Worm (Caenorhabditis elegans): ENCODE results near the gene hil-7.

The hil-7 gene

ce11 chrIV:6603549-6603948 is 42.6 kb upstream of the hil-7 start:
- TF ChIP-seq skn-1 (tag; optimal IDR thresholded peaks at IDR 0.05) (no peak), lin-15B (tag; optimal IDR thresholded peaks at IDR 0.05) (no peak), fkh-2 (tag; optimal IDR thresholded peaks at IDR 0.05) (no peak), ZK546.5 (tag; optimal IDR thresholded peaks at IDR 0.05) (no peak), lin-39 (tag; optimal IDR thresholded peaks at IDR 0.05) (no peak)

DNA sequence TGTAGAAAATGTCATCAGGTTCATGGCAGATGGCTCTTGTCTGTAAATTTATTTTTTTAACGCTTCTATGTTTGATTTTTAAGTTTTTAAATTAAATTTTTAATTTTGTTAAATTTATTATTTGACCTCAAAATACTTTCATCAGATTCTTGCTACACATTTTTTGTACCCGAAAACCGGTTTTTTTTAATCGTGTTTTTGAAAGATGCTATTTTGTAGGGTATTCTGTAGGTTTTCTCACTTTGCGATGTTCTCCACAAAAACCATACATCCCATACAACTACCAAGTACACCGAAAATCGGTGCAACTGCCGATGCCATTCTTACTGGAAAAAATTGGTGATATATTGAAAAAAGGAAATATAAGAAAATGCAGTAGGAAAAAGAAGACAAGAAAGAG is 40.2 kb upstream of the hil-7 start, which contains the start of gene nstp-2:
Gene nstp-2, minus strand, starts transcription at position 326 of the 400 bp plus-strand sequence.
- TF ChIP-seq eor-1 (tag; optimal IDR thresholded peaks at IDR 0.05) (no peak), daf-12 (tag; optimal IDR thresholded peaks at IDR 0.05) (no peak), ZK546.5 (tag; optimal IDR thresholded peaks at IDR 0.05) (no peak), fos-1 (tag; optimal IDR thresholded peaks at IDR 0.05) (no peak), fkh-10 (GFP tag; optimal IDR thresholded peaks at IDR 0.05) (no peak), nfya-1 (tag; optimal IDR thresholded peaks at IDR 0.05; ENCODE audit: insufficient read depth) (no peak), lin-39 (tag; optimal IDR thresholded peaks at IDR 0.05) (no peak)

ce11 chrIV:6606587-6606986 is 39.5 kb upstream of the hil-7 start:
- TF ChIP-seq pqm-1 (tag; optimal IDR thresholded peaks at IDR 0.05) (no peak), pha-4 (tag; optimal IDR thresholded peaks at IDR 0.05) (peak; percentile 38), unc-62 (GFP tag; optimal IDR thresholded peaks at IDR 0.05) (no peak), nhr-25 (tag; optimal IDR thresholded peaks at IDR 0.05) (peak; percentile 3), egl-5 (tag; optimal IDR thresholded peaks at IDR 0.05) (no peak), nhr-237 (tag; optimal IDR thresholded peaks at IDR 0.05) (no peak), nhr-76 (tag; optimal IDR thresholded peaks at IDR 0.05) (no peak), mml-1 (tag; optimal IDR thresholded peaks at IDR 0.05) (no peak), ama-1 (optimal IDR thresholded peaks at IDR 0.05) (peak; percentile 14), zag-1 (tag; optimal IDR thresholded peaks at IDR 0.05) (no peak), eor-1 (tag; optimal IDR thresholded peaks at IDR 0.05) (no peak)

- TF ChIP-seq elt-2 (tag; optimal IDR thresholded peaks at IDR 0.05): peak; percentile 56
- no peak for TF ChIP-seq ceh-82 (tag; optimal IDR thresholded peaks at IDR 0.05)
- no peak for TF ChIP-seq elt-1 (tag; optimal IDR thresholded peaks at IDR 0.05)
- no peak for TF ChIP-seq nhr-76 (tag; optimal IDR thresholded peaks at IDR 0.05)
- TF ChIP-seq nhr-67 (tag; optimal IDR thresholded peaks at IDR 0.05): no peak
- no peak for TF ChIP-seq egl-27 (tag; optimal IDR thresholded peaks at IDR 0.05)
These were observed 39.1 kb upstream of the hil-7 start for ce11 chrIV:6607059-6607458.

DNA sequence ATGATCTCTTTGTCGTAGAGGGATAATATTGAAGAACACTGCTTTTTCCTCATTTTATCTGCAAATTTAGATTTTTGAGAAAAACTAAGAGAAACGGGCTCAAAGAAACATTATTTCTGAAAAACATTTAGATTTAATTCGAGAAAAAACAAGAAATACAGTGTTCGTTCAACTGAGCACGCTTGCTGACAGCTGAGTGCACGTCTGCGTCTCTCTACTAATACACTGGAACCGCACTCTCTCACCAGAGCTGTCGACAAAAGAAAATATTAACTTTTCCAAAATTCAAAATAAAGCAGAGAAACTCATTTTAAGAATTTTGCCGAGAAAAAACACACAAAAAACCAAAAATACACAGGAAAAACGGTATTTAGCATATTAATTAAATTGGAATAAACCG is 32.8 kb upstream of the hil-7 start, which contains the start of gene drh-1:
Gene drh-1, minus strand, starts transcription at position 58 of the 400 bp plus-strand sequence.
- TF ChIP-seq nhr-237 (tag; optimal IDR thresholded peaks at IDR 0.05) (no peak), nhr-43 (tag; optimal IDR thresholded peaks at IDR 0.05; ENCODE audit: poor library complexity, severe bottlenecking) (no peak), skn-1 (tag; optimal IDR thresholded peaks at IDR 0.05) (no peak), elt-1 (tag; optimal IDR thresholded peaks at IDR 0.05) (no peak), daf-12 (tag; optimal IDR thresholded peaks at IDR 0.05) (no peak), pha-4 (tag; optimal IDR thresholded peaks at IDR 0.05) (peak; percentile 63), elt-3 (tag; optimal IDR thresholded peaks at IDR 0.05) (no peak), zag-1 (tag; optimal IDR thresholded peaks at IDR 0.05) (no peak), egl-27 (tag; optimal IDR thresholded peaks at IDR 0.05) (no peak), eor-1 (tag; optimal IDR thresholded peaks at IDR 0.05) (no peak), nhr-76 (tag; optimal IDR thresholded peaks at IDR 0.05) (no peak), elt-2 (tag; optimal IDR thresholded peaks at IDR 0.05) (peak; percentile 22), ceh-9 (tag; optimal IDR thresholded peaks at IDR 0.05) (no peak), pqm-1 (tag; optimal IDR thresholded peaks at IDR 0.05) (no peak), nhr-77 (tag; optimal IDR thresholded peaks at IDR 0.05) (no peak), hmg-11 (tag; optimal IDR thresholded peaks at IDR 0.05) (peak; percentile 23), ceh-28 (tag; optimal IDR thresholded peaks at IDR 0.05) (no peak), nfya-1 (tag; optimal IDR thresholded peaks at IDR 0.05; ENCODE audit: insufficient read depth) (peak; percentile 44), ztf-11 (tag; optimal IDR thresholded peaks at IDR 0.05) (no peak), snpc-4 (tag; optimal IDR thresholded peaks at IDR 0.05) (no peak), nhr-25 (tag; optimal IDR thresholded peaks at IDR 0.05) (no peak), lin-39 (tag; optimal IDR thresholded peaks at IDR 0.05) (no peak), ama-1 (optimal IDR thresholded peaks at IDR 0.05) (peak; percentile 12), nhr-23 (tag; optimal IDR thresholded peaks at IDR 0.05) (no peak)

All from whole organism, L3 larva.